In the genomic region with DNA sequence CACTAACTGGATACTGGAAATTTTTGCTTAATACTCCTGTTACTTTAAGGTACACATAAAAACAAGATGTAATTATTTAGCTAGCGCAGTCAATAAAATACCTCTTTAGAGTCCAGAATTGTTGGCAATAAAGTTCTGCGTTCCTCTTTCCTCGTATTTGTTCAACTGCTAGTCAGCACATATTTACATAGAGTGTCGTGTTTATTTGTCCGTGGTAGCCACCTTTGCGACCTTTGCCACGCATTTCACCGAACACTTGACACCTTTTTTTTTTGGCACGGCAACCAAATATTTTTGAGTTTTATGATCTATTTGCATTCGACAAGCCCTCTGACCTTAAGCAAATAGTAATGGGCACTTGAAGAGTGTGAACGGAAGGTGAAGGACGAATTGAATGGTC, we compare ENCODE assay signal across 1 fruit fly cellular context.
TF ChIP-seq lines count a peak whose summit lies in the region.

No protein-coding gene starts in this region.

TF ChIP-seq in whole organism, embryonic, 481 proteins besides CTCF, POLR2A, EP300 and RAD21 (continued from another document and continues in another):
- TF ChIP-seq CG3065 (GFP tag; optimal IDR thresholded peaks at IDR 0.05; lab: Kevin White, UChicago) (peak; percentile 85), NC2β (GFP tag; optimal IDR thresholded peaks at IDR 0.05; lab: Kevin White, UChicago) (peak; percentile 93), HLHmδ (GFP tag; optimal IDR thresholded peaks at IDR 0.05; lab: Kevin White, UChicago) (peak; percentile 29), twi (tag; optimal IDR thresholded peaks at IDR 0.05; lab: Kevin White, UChicago) (peak; percentile 85), CG13775 (GFP tag; optimal IDR thresholded peaks at IDR 0.05; lab: Kevin White, UChicago) (peak; percentile 83), HmgD (GFP tag; optimal IDR thresholded peaks at IDR 0.05; lab: Kevin White, UChicago) (peak; percentile 5), al (GFP tag; IDR thresholded peaks at IDR 0.05; lab: Robert Waterston, UW) (no peak), slou (GFP tag; optimal IDR thresholded peaks at IDR 0.05; lab: Kevin White, UChicago) (peak; percentile 48), Scr (GFP tag; IDR thresholded peaks at IDR 0.05; lab: Robert Waterston, UW; ENCODE audit: partially characterized antibody) (no peak), CG33213 (GFP tag; optimal IDR thresholded peaks at IDR 0.05; lab: Kevin White, UChicago) (peak; percentile 82), CG2875 (GFP tag; optimal IDR thresholded peaks at IDR 0.05; lab: Kevin White, UChicago) (peak; percentile 96), CG17612 (GFP tag; IDR thresholded peaks at IDR 0.05; lab: Robert Waterston, UW) (no peak), dmrt11E (tag; optimal IDR thresholded peaks at IDR 0.05; lab: Kevin White, UChicago) (peak; percentile 74), CrebB (tag; optimal IDR thresholded peaks at IDR 0.05; lab: Kevin White, UChicago) (peak; percentile 89), unpg (GFP tag; optimal IDR thresholded peaks at IDR 0.05; lab: Kevin White, UChicago) (peak; percentile 83), pho (GFP tag; optimal IDR thresholded peaks at IDR 0.05; lab: Kevin White, UChicago) (peak; percentile 92), CG4282 (GFP tag; optimal IDR thresholded peaks at IDR 0.05; lab: Kevin White, UChicago) (peak; percentile 40), NC2α (GFP tag; optimal IDR thresholded peaks at IDR 0.05; lab: Kevin White, UChicago) (peak; percentile 92), CG12942 (GFP tag; optimal IDR thresholded peaks at IDR 0.05; lab: Kevin White, UChicago) (peak; percentile 81), CG16779 (GFP tag; IDR thresholded peaks at IDR 0.05; lab: Robert Waterston, UW) (peak; percentile 46; the same call in 1 of the 2 replicates), Chrac-16 (GFP tag; optimal IDR thresholded peaks at IDR 0.05; lab: Kevin White, UChicago) (peak; percentile 36), Hr39 (optimal IDR thresholded peaks at IDR 0.05; lab: Kevin White, UChicago) (no peak), Stat92E (GFP tag; optimal IDR thresholded peaks at IDR 0.05; lab: Kevin White, UChicago) (no peak), ftz-f1 (GFP tag; optimal IDR thresholded peaks at IDR 0.05; lab: Kevin White, UChicago) (no peak), Dad (GFP tag; optimal IDR thresholded peaks at IDR 0.05; lab: Kevin White, UChicago) (no peak), Blimp-1 (GFP tag; optimal IDR thresholded peaks at IDR 0.05; lab: Kevin White, UChicago) (peak; percentile 45), CG10565 (GFP tag; optimal IDR thresholded peaks at IDR 0.05; lab: Kevin White, UChicago) (no peak), psq (GFP tag; optimal IDR thresholded peaks at IDR 0.05; lab: Kevin White, UChicago) (peak; percentile 60), Myb (GFP tag; optimal IDR thresholded peaks at IDR 0.05; lab: Kevin White, UChicago) (peak; percentile 68), Xrp1 (GFP tag; IDR thresholded peaks at IDR 0.05; lab: Robert Waterston, UW) (peak; percentile 85), Lhr (GFP tag; optimal IDR thresholded peaks at IDR 0.05; lab: Kevin White, UChicago) (peak; percentile 91), dm (GFP tag; optimal IDR thresholded peaks at IDR 0.05; lab: Kevin White, UChicago) (peak; percentile 41), H15 (GFP tag; IDR thresholded peaks at IDR 0.05; lab: Robert Waterston, UW) (0 out of 3 replicates have a peak, but pooled peaks have one; percentile 36), org-1 (GFP tag; optimal IDR thresholded peaks at IDR 0.05; lab: Kevin White, UChicago) (peak; percentile 91), CG3838 (GFP tag; optimal IDR thresholded peaks at IDR 0.05; lab: Kevin White, UChicago) (peak; percentile 48), Poxn (GFP tag; IDR thresholded peaks at IDR 0.05; lab: Robert Waterston, UW) (no peak), CG7928 (GFP tag; optimal IDR thresholded peaks at IDR 0.05; lab: Kevin White, UChicago) (peak; percentile 35), CG8281 (tag; optimal IDR thresholded peaks at IDR 0.05; lab: Kevin White, UChicago) (no peak), Aef1 (GFP tag; IDR thresholded peaks at IDR 0.05; lab: Robert Waterston, UW) (no peak), sima (GFP tag; optimal IDR thresholded peaks at IDR 0.05; lab: Kevin White, UChicago) (peak; percentile 62), BtbVII (GFP tag; optimal IDR thresholded peaks at IDR 0.05; lab: Kevin White, UChicago) (peak; percentile 68), CG15514 (GFP tag; optimal IDR thresholded peaks at IDR 0.05; lab: Kevin White, UChicago) (peak; percentile 55), bab2 (GFP tag; optimal IDR thresholded peaks at IDR 0.05; lab: Kevin White, UChicago) (peak; percentile 79), CG1647 (GFP tag; optimal IDR thresholded peaks at IDR 0.05; lab: Kevin White, UChicago) (peak; percentile 73), fd64A (GFP tag; optimal IDR thresholded peaks at IDR 0.05; lab: Kevin White, UChicago) (peak; percentile 27), Dll (GFP tag; IDR thresholded peaks at IDR 0.05; lab: Robert Waterston, UW; ENCODE audit: partially characterized antibody) (no peak), Six4 (GFP tag; optimal IDR thresholded peaks at IDR 0.05; lab: Kevin White, UChicago) (peak; percentile 56), az2 (GFP tag; optimal IDR thresholded peaks at IDR 0.05; lab: Kevin White, UChicago) (peak; percentile 46), slbo (GFP tag; IDR thresholded peaks at IDR 0.05; lab: Robert Waterston, UW) (no peak), vfl (GFP tag; optimal IDR thresholded peaks at IDR 0.05; lab: Kevin White, UChicago) (peak; percentile 78), Spps (tag; optimal IDR thresholded peaks at IDR 0.05; lab: Kevin White, UChicago) (peak; percentile 43), mirr (GFP tag; optimal IDR thresholded peaks at IDR 0.05; lab: Kevin White, UChicago) (no peak), CG18599 (GFP tag; optimal IDR thresholded peaks at IDR 0.05; lab: Kevin White, UChicago) (peak; percentile 86), bcd (GFP tag; optimal IDR thresholded peaks at IDR 0.05; lab: Kevin White, UChicago) (peak; percentile 59), tup (GFP tag; optimal IDR thresholded peaks at IDR 0.05; lab: Kevin White, UChicago) (peak; percentile 72), sens-2 (GFP tag; IDR thresholded peaks at IDR 0.05; lab: Robert Waterston, UW) (peak; percentile 57; the same call in 1 of the 2 replicates), ERR (GFP tag; optimal IDR thresholded peaks at IDR 0.05; lab: Kevin White, UChicago) (peak; percentile 40), Fer1 (GFP tag; optimal IDR thresholded peaks at IDR 0.05; lab: Kevin White, UChicago) (peak; percentile 50), CG31365 (tag; optimal IDR thresholded peaks at IDR 0.05; lab: Kevin White, UChicago) (peak; percentile 44), sens (GFP tag; lab: Kevin White, UChicago) (peak; percentile 96), oc (tag; optimal IDR thresholded peaks at IDR 0.05; lab: Kevin White, UChicago) (peak; percentile 76), CG1792 (GFP tag; optimal IDR thresholded peaks at IDR 0.05; lab: Kevin White, UChicago) (peak; percentile 62), zf30C (GFP tag; optimal IDR thresholded peaks at IDR 0.05; lab: Kevin White, UChicago) (peak; percentile 8), seq (GFP tag; IDR thresholded peaks at IDR 0.05; lab: Robert Waterston, UW) (peak; percentile 44; the same call in 1 of the 2 replicates), cg (GFP tag; optimal IDR thresholded peaks at IDR 0.05; lab: Kevin White, UChicago) (no peak), dan (GFP tag; IDR thresholded peaks at IDR 0.05; lab: Robert Waterston, UW) (no peak), CG13424 (tag; optimal IDR thresholded peaks at IDR 0.05; lab: Kevin White, UChicago) (peak; percentile 67), z (GFP tag; IDR thresholded peaks at IDR 0.05; lab: Robert Waterston, UW) (peak; percentile 65; the same call in 2 of the 3 replicates), CG10147 (GFP tag; optimal IDR thresholded peaks at IDR 0.05; lab: Kevin White, UChicago) (no peak), pnt (GFP tag; optimal IDR thresholded peaks at IDR 0.05; lab: Kevin White, UChicago) (peak; percentile 50), ken (GFP tag; IDR thresholded peaks at IDR 0.05; lab: Robert Waterston, UW) (0 out of 3 replicates have a peak, but pooled peaks have one; percentile 42), ATbp (GFP tag; optimal IDR thresholded peaks at IDR 0.05; lab: Kevin White, UChicago) (peak; percentile 94), Dbx (GFP tag; IDR thresholded peaks at IDR 0.05; lab: Robert Waterston, UW) (peak; percentile 47; the same call in 1 of the 3 replicates), CG2120 (GFP tag; optimal IDR thresholded peaks at IDR 0.05; lab: Kevin White, UChicago) (peak; percentile 86), en (GFP tag; optimal IDR thresholded peaks at IDR 0.05; lab: Kevin White, UChicago) (peak; percentile 0), sqz (GFP tag; optimal IDR thresholded peaks at IDR 0.05; lab: Kevin White, UChicago) (peak; percentile 35), eve (GFP tag; optimal IDR thresholded peaks at IDR 0.05; lab: Kevin White, UChicago) (peak in 1 of 2 experiments; percentile 56), CG10979 (tag; optimal IDR thresholded peaks at IDR 0.05; lab: Kevin White, UChicago) (peak; percentile 46), sd (tag; optimal IDR thresholded peaks at IDR 0.05; lab: Kevin White, UChicago) (peak; percentile 24), scrt (GFP tag; optimal IDR thresholded peaks at IDR 0.05; lab: Kevin White, UChicago) (peak; percentile 32), CG33557 (GFP tag; optimal IDR thresholded peaks at IDR 0.05; lab: Kevin White, UChicago) (peak; percentile 97), CG4360 (GFP tag; IDR thresholded peaks at IDR 0.05; lab: Robert Waterston, UW) (peak; percentile 37; the same call in 1 of the 2 replicates), Neu2 (GFP tag; optimal IDR thresholded peaks at IDR 0.05; lab: Kevin White, UChicago; ENCODE audit: borderline replicate concordance) (peak; percentile 86), Sry-δ (GFP tag; optimal IDR thresholded peaks at IDR 0.05; lab: Kevin White, UChicago) (peak; percentile 29), CG10431 (GFP tag; optimal IDR thresholded peaks at IDR 0.05; lab: Kevin White, UChicago) (peak; percentile 74), YL-1 (GFP tag; optimal IDR thresholded peaks at IDR 0.05; lab: Kevin White, UChicago) (peak; percentile 95), ems (GFP tag; optimal IDR thresholded peaks at IDR 0.05; lab: Kevin White, UChicago) (peak; percentile 15), HLH3B (GFP tag; IDR thresholded peaks at IDR 0.05; lab: Robert Waterston, UW) (peak; percentile 40; the same call in 1 of the 2 replicates), h (optimal IDR thresholded peaks at IDR 0.05; lab: Kevin White, UChicago) (no peak), dmrt99B (tag; optimal IDR thresholded peaks at IDR 0.05; lab: Kevin White, UChicago) (peak; percentile 30), Hr3 (GFP tag; optimal IDR thresholded peaks at IDR 0.05; lab: Kevin White, UChicago) (peak; percentile 57), otp (GFP tag; IDR thresholded peaks at IDR 0.05; lab: Robert Waterston, UW) (peak; percentile 83; the same call in 2 of the 3 replicates), gce (GFP tag; IDR thresholded peaks at IDR 0.05; lab: Robert Waterston, UW) (0 out of 3 replicates have a peak, but pooled peaks have one; percentile 10), klu (GFP tag; IDR thresholded peaks at IDR 0.05; lab: Robert Waterston, UW) (0 out of 2 replicates have a peak, but pooled peaks have one; percentile 11), NfI (GFP tag; optimal IDR thresholded peaks at IDR 0.05; lab: Kevin White, UChicago) (peak; percentile 59), CG1603 (tag; optimal IDR thresholded peaks at IDR 0.05; lab: Kevin White, UChicago) (peak; percentile 91), CoRest (tag; optimal IDR thresholded peaks at IDR 0.05; lab: Kevin White, UChicago) (peak; percentile 75), CG4854 (GFP tag; optimal IDR thresholded peaks at IDR 0.05; lab: Kevin White, UChicago) (peak; percentile 76), CG9727 (GFP tag; optimal IDR thresholded peaks at IDR 0.05; lab: Kevin White, UChicago) (peak; percentile 92), hkb (optimal IDR thresholded peaks at IDR 0.05; lab: Kevin White, UChicago) (no peak), hkb (GFP tag; IDR thresholded peaks at IDR 0.05; lab: Robert Waterston, UW) (peak; percentile 61), Oaz (GFP tag; IDR thresholded peaks at IDR 0.05; lab: Robert Waterston, UW) (no peak), CG3281 (GFP tag; optimal IDR thresholded peaks at IDR 0.05; lab: Kevin White, UChicago) (peak; percentile 62), CG8388 (GFP tag; optimal IDR thresholded peaks at IDR 0.05; lab: Kevin White, UChicago) (peak; percentile 59), CG17361 (GFP tag; IDR thresholded peaks at IDR 0.05; lab: Robert Waterston, UW) (peak; percentile 48; the same call in 1 of the 3 replicates), Dip2 (GFP tag; IDR thresholded peaks at IDR 0.05; lab: Robert Waterston, UW) (no peak), CG34224 (GFP tag; IDR thresholded peaks at IDR 0.05; lab: Robert Waterston, UW; ENCODE audit: partially characterized antibody) (no peak), Atf6 (GFP tag; IDR thresholded peaks at IDR 0.05; lab: Robert Waterston, UW) (peak; percentile 71; the same call in 1 of the 2 replicates), fru (optimal IDR thresholded peaks at IDR 0.05; lab: Kevin White, UChicago) (no peak), CG18011 (GFP tag; optimal IDR thresholded peaks at IDR 0.05; lab: Kevin White, UChicago) (peak; percentile 65), bigmax (GFP tag; optimal IDR thresholded peaks at IDR 0.05; lab: Kevin White, UChicago) (peak; percentile 2), CG6689 (GFP tag; IDR thresholded peaks at IDR 0.05; lab: Robert Waterston, UW) (peak; percentile 24; the same call in 1 of the 2 replicates), Adf1 (GFP tag; IDR thresholded peaks at IDR 0.05; lab: Robert Waterston, UW) (no peak), trem (tag; optimal IDR thresholded peaks at IDR 0.05; lab: Kevin White, UChicago) (peak; percentile 1), Elba2 (GFP tag; optimal IDR thresholded peaks at IDR 0.05; lab: Kevin White, UChicago) (peak; percentile 60), knrl (GFP tag; IDR thresholded peaks at IDR 0.05; lab: Robert Waterston, UW; ENCODE audit: partially characterized antibody) (no peak), CG11398 (GFP tag; optimal IDR thresholded peaks at IDR 0.05; lab: Kevin White, UChicago) (peak; percentile 94), CG8924 (tag; optimal IDR thresholded peaks at IDR 0.05; lab: Kevin White, UChicago) (peak; percentile 84), dimm (GFP tag; IDR thresholded peaks at IDR 0.05; lab: Robert Waterston, UW) (no peak), ttk (GFP tag; IDR thresholded peaks at IDR 0.05; lab: Robert Waterston, UW) (peak; percentile 27; the same call in 1 of the 2 replicates), CG31388 (GFP tag; optimal IDR thresholded peaks at IDR 0.05; lab: Kevin White, UChicago) (no peak), CG4820 (GFP tag; optimal IDR thresholded peaks at IDR 0.05; lab: Kevin White, UChicago) (peak; percentile 44), CG12659 (GFP tag; optimal IDR thresholded peaks at IDR 0.05; lab: Kevin White, UChicago) (peak; percentile 74), cad (GFP tag; optimal IDR thresholded peaks at IDR 0.05; lab: Kevin White, UChicago) (peak; percentile 76)
